Fruit fly (Drosophila melanogaster) whole organism, embryonic: ENCODE results near the gene CG16903.
A peak's percentile ranks its signal among the peaks of the same experiment; 100 is the strongest.

Source experiments
- Ada2b ChIP-seq: fragments of 200-800 bp; sonication (Bioruptor generic); IDR thresholded peaks from 2 replicates; pipeline ENCODE4 v1.3.6; 2022; ENCODE audit warnings: missing biosample characterization, missing genetic modification characterization
- Asciz ChIP-seq: fragments of 200-800 bp; sonication (Bioruptor generic); optimal IDR thresholded peaks from 2 replicates; lab custom pipeline; 2017; ENCODE audit warnings: missing biosample characterization, mild to moderate bottlenecking, missing genetic modification characterization, missing genetic modification reagents
- Awh ChIP-seq: fragments of 200-800 bp; sonication (Bioruptor generic); IDR thresholded peaks from 2 replicates; pipeline ENCODE4, ENCODE4 v1.3.6; 2022; ENCODE audit warnings: missing biosample characterization, missing genetic modification characterization
- CG10959 ChIP-seq: fragments of 200-800 bp; sonication (Bioruptor generic); IDR thresholded peaks from 2 replicates; pipeline ENCODE4 v1.3.6; 2022; ENCODE audit warnings: missing biosample characterization, missing genetic modification characterization
- CG11247 ChIP-seq: fragments of 200-800 bp; sonication (Bioruptor generic); IDR thresholded peaks from 2 replicates; pipeline ENCODE4 v1.3.6; 2022; ENCODE audit warnings: missing biosample characterization, missing genetic modification characterization
- CG13123 ChIP-seq: fragments of 200-800 bp; sonication (Bioruptor generic); optimal IDR thresholded peaks from 2 replicates; lab custom pipeline; 2016; ENCODE audit warnings: missing biosample characterization, missing genetic modification characterization
- CG17385 ChIP-seq: fragments of 200-800 bp; sonication (Bioruptor generic); optimal IDR thresholded peaks from 3 replicates; lab custom pipeline; 2018; ENCODE audit warnings: missing biosample characterization, mild to moderate bottlenecking, missing genetic modification characterization
- CG17829 ChIP-seq: fragments of 200-800 bp; optimal IDR thresholded peaks from 2 replicates; lab custom pipeline; 2019; ENCODE audit warnings: missing biosample characterization, mild to moderate bottlenecking, missing genetic modification characterization, moderate library complexity
- CG18599 ChIP-seq: fragments of 200-800 bp; sonication (Bioruptor generic); optimal IDR thresholded peaks from 3 replicates; lab custom pipeline; 2017; ENCODE audit warnings: missing biosample characterization, missing genetic modification characterization, mild to moderate bottlenecking, moderate library complexity, missing genetic modification reagents
- CG30403 ChIP-seq: fragments of 200-800 bp; sonication (Bioruptor generic); optimal IDR thresholded peaks from 3 replicates; lab custom pipeline; 2016; ENCODE audit warnings: missing biosample characterization, missing genetic modification characterization
- CG3065 ChIP-seq: fragments of 200-800 bp; sonication (Bioruptor generic); optimal IDR thresholded peaks from 2 replicates; lab custom pipeline; 2016; ENCODE audit warnings: missing biosample characterization, missing genetic modification characterization
- CG31441 ChIP-seq: fragments of 200-800 bp; sonication (Bioruptor generic); IDR thresholded peaks from 2 replicates; pipeline ENCODE4 v1.3.6; 2022; ENCODE audit warnings: missing biosample characterization, missing genetic modification characterization
- CG42726 ChIP-seq: fragments of 200-800 bp; sonication (Bioruptor generic); IDR thresholded peaks from 2 replicates; pipeline ENCODE4 v1.3.6; 2022; ENCODE audit warnings: missing biosample characterization, missing genetic modification characterization; ENCODE audit not compliant: partially characterized antibody
- CG4282 ChIP-seq: fragments of 200-800 bp; sonication (Bioruptor generic); optimal IDR thresholded peaks from 2 replicates; lab custom pipeline; 2016; ENCODE audit warnings: missing biosample characterization, missing genetic modification characterization
- CG6854 ChIP-seq: fragments of 200-800 bp; sonication (Bioruptor generic); optimal IDR thresholded peaks from 3 replicates; lab custom pipeline; 2017; ENCODE audit warnings: missing biosample characterization, mild to moderate bottlenecking, missing genetic modification characterization
- CG7271 ChIP-seq: fragments of 200-800 bp; sonication (Bioruptor generic); optimal IDR thresholded peaks from 2 replicates; lab custom pipeline; 2018; ENCODE audit warnings: missing biosample characterization, mild to moderate bottlenecking, missing genetic modification characterization, moderate library complexity
- CG7839 ChIP-seq: fragments of 200-800 bp; sonication (Bioruptor generic); optimal IDR thresholded peaks from 3 replicates; lab custom pipeline; 2018; ENCODE audit warnings: missing biosample characterization, mild to moderate bottlenecking, missing genetic modification characterization, moderate library complexity
- CG8359 ChIP-seq: fragments of 200-800 bp; sonication (Bioruptor generic); optimal IDR thresholded peaks from 2 replicates; lab custom pipeline; 2017; ENCODE audit warnings: missing biosample characterization, mild to moderate bottlenecking, missing genetic modification characterization, borderline replicate concordance
- CHES-1-like ChIP-seq: fragments of 200-800 bp; sonication (Bioruptor generic); optimal IDR thresholded peaks from 2 replicates; lab custom pipeline; 2016; ENCODE audit warnings: missing biosample characterization, missing genetic modification characterization
- D ChIP-seq, 2 experiments: fragments of 200-800 bp in 1 of 2; fragments of >200 bp in 1 of 2; sonication (Bioruptor generic) in 1 of 2; optimal IDR thresholded peaks; 2 replicates in 1 of 2; 3 replicates in 1 of 2; lab custom pipeline; 2017; ENCODE audit warnings: mild to moderate bottlenecking in 1 of 2, missing biosample characterization in 1 of 2, missing genetic modification characterization in 1 of 2, missing genetic modification reagents in 1 of 2
- D19A ChIP-seq: fragments of 200-800 bp; optimal IDR thresholded peaks from 3 replicates; lab custom pipeline; 2019; ENCODE audit warnings: missing biosample characterization, mild to moderate bottlenecking, missing genetic modification characterization, moderate library complexity
- Doc3 ChIP-seq: fragments of 200-800 bp; sonication (Bioruptor generic); IDR thresholded peaks from 3 replicates; pipeline ENCODE4 v1.3.6; 2022; ENCODE audit warnings: missing biosample characterization, missing genetic modification characterization; ENCODE audit not compliant: partially characterized antibody
- Drgx ChIP-seq: fragments of 200-800 bp; sonication (Bioruptor generic); IDR thresholded peaks from 2 replicates; pipeline ENCODE4 v1.3.6; 2022; ENCODE audit warnings: missing biosample characterization, missing genetic modification characterization
- Ets65A ChIP-seq: fragments of 200-800 bp; sonication (Bioruptor generic); peaks from one replicate; lab custom pipeline; 2016; ENCODE audit warnings: missing biosample characterization, missing genetic modification characterization
- Med ChIP-seq: fragments of 200-800 bp; sonication (Bioruptor generic); peaks from one replicate; lab custom pipeline; 2016; ENCODE audit warnings: missing biosample characterization, missing genetic modification characterization, mild to moderate bottlenecking, inconsistent platforms, moderate library complexity
- Mes4 ChIP-seq: fragments of 200-800 bp; sonication (Bioruptor generic); optimal IDR thresholded peaks from 2 replicates; lab custom pipeline; 2016; ENCODE audit warnings: missing biosample characterization, missing genetic modification characterization
- Ptx1 ChIP-seq: fragments of 200-800 bp; sonication (Bioruptor generic); IDR thresholded peaks from 2 replicates; pipeline ENCODE4 v1.3.6; 2022; ENCODE audit warnings: missing biosample characterization, missing genetic modification characterization
- Sin3A ChIP-seq: fragments of >200 bp; optimal IDR thresholded peaks from 2 replicates; lab custom pipeline; 2018
- Sox100B ChIP-seq: fragments of 200-800 bp; sonication (Bioruptor generic); optimal IDR thresholded peaks from 3 replicates; lab custom pipeline; 2018; ENCODE audit warnings: missing biosample characterization, mild to moderate bottlenecking, missing genetic modification characterization
- Usf ChIP-seq: fragments of 200-800 bp; sonication (Bioruptor generic); optimal IDR thresholded peaks from 2 replicates; lab custom pipeline; 2017; ENCODE audit warnings: missing genotype, missing biosample characterization, missing genetic modification characterization
- cad ChIP-seq: fragments of >200 bp; optimal IDR thresholded peaks from 2 replicates; lab custom pipeline; 2017; ENCODE audit warnings: missing biosample characterization, missing genetic modification characterization
- crc ChIP-seq: fragments of 200-800 bp; sonication (Bioruptor generic); optimal IDR thresholded peaks from 2 replicates; lab custom pipeline; 2016; ENCODE audit warnings: missing biosample characterization, missing genetic modification characterization
- croc ChIP-seq: fragments of 200-800 bp; sonication (Bioruptor generic); conservative IDR thresholded peaks from 3 replicates; pipeline ENCODE4 v1.3.6; 2022; ENCODE audit warnings: missing biosample characterization, missing genetic modification characterization
- dpn ChIP-seq, 2 experiments: fragments of 200-800 bp; sonication (Bioruptor generic); optimal IDR thresholded peaks; 3 replicates each; lab custom pipeline; 2016; ENCODE audit warnings: missing biosample characterization in 2 of 2, missing genetic modification characterization in 2 of 2
- fd64A ChIP-seq: fragments of 200-800 bp; sonication (Bioruptor generic); optimal IDR thresholded peaks from 3 replicates; lab custom pipeline; 2018; ENCODE audit warnings: missing biosample characterization, mild to moderate bottlenecking, missing genetic modification characterization
- gfzf ChIP-seq: fragments of 200-800 bp; sonication (Bioruptor generic); optimal IDR thresholded peaks from 2 replicates; lab custom pipeline; 2016; ENCODE audit warnings: missing biosample characterization, mild to moderate bottlenecking, missing genetic modification characterization, moderate library complexity
- gro ChIP-seq: fragments of 200-800 bp; sonication (Bioruptor generic); optimal IDR thresholded peaks from 2 replicates; lab custom pipeline; 2016; ENCODE audit warnings: missing biosample characterization, missing genetic modification characterization
- lab ChIP-seq: fragments of 200-800 bp; sonication (Bioruptor generic); optimal IDR thresholded peaks from 3 replicates; lab custom pipeline; 2017; ENCODE audit warnings: missing biosample characterization, missing genetic modification characterization, mild to moderate bottlenecking, moderate library complexity, missing genetic modification reagents
- lov ChIP-seq, 2 experiments: fragments of 200-800 bp in 1 of 2; fragments of >200 bp in 1 of 2; sonication (Bioruptor generic) in 1 of 2; IDR thresholded peaks in 1 of 2; optimal IDR thresholded peaks in 1 of 2; 2 replicates in 1 of 2; 3 replicates in 1 of 2; pipeline versions ENCODE4 v1.3.6 to Lab custom; 2017 to 2022; ENCODE audit warnings: missing biosample characterization in 1 of 2, missing genetic modification characterization in 1 of 2
- oc ChIP-seq: fragments of 200-800 bp; sonication (Bioruptor generic); optimal IDR thresholded peaks from 2 replicates; lab custom pipeline; 2018; ENCODE audit warnings: missing biosample characterization, mild to moderate bottlenecking, missing genetic modification characterization, moderate library complexity
- odd ChIP-seq: fragments of 200-800 bp; sonication (Bioruptor generic); optimal IDR thresholded peaks from 2 replicates; lab custom pipeline; 2017; ENCODE audit warnings: missing biosample characterization, mild to moderate bottlenecking, missing genetic modification characterization
- org-1 ChIP-seq: fragments of 200-800 bp; sonication (Bioruptor generic); optimal IDR thresholded peaks from 2 replicates; lab custom pipeline; 2017; ENCODE audit warnings: missing biosample characterization, missing genetic modification characterization
- repo ChIP-seq: fragments of 200-800 bp; sonication (Bioruptor generic); optimal IDR thresholded peaks from 2 replicates; lab custom pipeline; 2016; ENCODE audit warnings: missing biosample characterization, missing genetic modification characterization
- sens ChIP-seq: fragments of 200-800 bp; sonication (Bioruptor generic); peaks from one replicate; lab custom pipeline; 2016; ENCODE audit warnings: missing biosample characterization, missing genetic modification characterization
- slbo ChIP-seq: fragments of 200-800 bp; sonication (Bioruptor generic); IDR thresholded peaks from 2 replicates; pipeline ENCODE4 v1.3.6; 2022; ENCODE audit warnings: missing biosample characterization, missing genetic modification characterization
- so ChIP-seq: fragments of 200-800 bp; sonication (Bioruptor generic); IDR thresholded peaks from 3 replicates; pipeline ENCODE4 v1.3.6; 2022; ENCODE audit warnings: missing biosample characterization, missing genetic modification characterization
- ssp ChIP-seq: fragments of 200-800 bp; sonication (Bioruptor generic); IDR thresholded peaks from 2 replicates; pipeline ENCODE4 v1.3.6; 2022; ENCODE audit warnings: missing biosample characterization, missing genetic modification characterization
- tap ChIP-seq: fragments of 200-800 bp; optimal IDR thresholded peaks from 3 replicates; lab custom pipeline; 2019; ENCODE audit warnings: missing biosample characterization, mild to moderate bottlenecking, missing genetic modification characterization, moderate library complexity
- ttk ChIP-seq: fragments of 200-800 bp; sonication (Bioruptor generic); IDR thresholded peaks from 2 replicates; pipeline ENCODE4 v2.1.2; 2022; ENCODE audit warnings: missing biosample characterization, missing genetic modification characterization
- twi ChIP-seq: fragments of 200-800 bp; optimal IDR thresholded peaks from 2 replicates; lab custom pipeline; 2019; ENCODE audit warnings: missing biosample characterization, mild to moderate bottlenecking, missing genetic modification characterization, moderate library complexity
- zfh1 ChIP-seq: fragments of 200-800 bp; sonication (Bioruptor generic); IDR thresholded peaks from 3 replicates; pipeline ENCODE4 v1.3.6; 2022; ENCODE audit warnings: missing biosample characterization, missing genetic modification characterization

Gene CG16903

dm6 chrX:2088798-2089197 lies 8.6 kb upstream of the CG16903 start (continued):
- TF ChIP-seq Mes4 (GFP tag; lab: Kevin White, UChicago) = no peak
- TF ChIP-seq Drgx (GFP tag; lab: Robert Waterston, UW) = peak; percentile 37; the same call in 1 of the 2 replicates
- no peak for TF ChIP-seq CG7839
- no peak for TF ChIP-seq gro
- TF ChIP-seq ssp (GFP tag; lab: Robert Waterston, UW) = no peak
- no peak for TF ChIP-seq CG42726
- TF ChIP-seq D19A = peak; percentile 59
- TF ChIP-seq CG13123 = no peak
- no peak for TF ChIP-seq D (optimal IDR thresholded peaks at IDR 0.05; lab: Kevin White, UChicago)
- no peak for TF ChIP-seq D (GFP tag; optimal IDR thresholded peaks at IDR 0.05; lab: Kevin White, UChicago)
- no peak for TF ChIP-seq Awh
- TF ChIP-seq lov (optimal IDR thresholded peaks at IDR 0.05; lab: Kevin White, UChicago) = no peak
- TF ChIP-seq lov (GFP tag; IDR thresholded peaks at IDR 0.05; lab: Robert Waterston, UW) = no peak
- no peak for TF ChIP-seq CG30403 (GFP tag; lab: Kevin White, UChicago)
- TF ChIP-seq CG10959 = no peak
- TF ChIP-seq Ptx1 (GFP tag; lab: Robert Waterston, UW) = peak; percentile 36; the same call in 1 of the 2 replicates
- TF ChIP-seq oc (tag; lab: Kevin White, UChicago) = no peak
- peak; percentile 40 for TF ChIP-seq lab (GFP tag; lab: Kevin White, UChicago)
- no peak for TF ChIP-seq CG17829 (tag; lab: Kevin White, UChicago)
- no peak for TF ChIP-seq Asciz
- TF ChIP-seq croc (GFP tag; lab: Robert Waterston, UW) = no peak
- TF ChIP-seq CHES-1-like (GFP tag; lab: Kevin White, UChicago) = no peak
- no peak for TF ChIP-seq CG8359 (GFP tag; lab: Kevin White, UChicago)
- TF ChIP-seq CG11247 (GFP tag; lab: Robert Waterston, UW) = 0 out of 2 replicates have a peak, but pooled peaks have one; percentile 28
- peak; percentile 6; the same call in 1 of the 2 replicates for TF ChIP-seq slbo (GFP tag; lab: Robert Waterston, UW)
- no peak for TF ChIP-seq CG31441 (GFP tag; lab: Robert Waterston, UW)
- TF ChIP-seq Ets65A (GFP tag; lab: Kevin White, UChicago) = peak; percentile 78
- TF ChIP-seq dpn (GFP tag; optimal IDR thresholded peaks at IDR 0.05; lab: Kevin White, UChicago) = no peak
- TF ChIP-seq CG3065 (GFP tag; lab: Kevin White, UChicago) = no peak
- no peak for TF ChIP-seq Sox100B (GFP tag; lab: Kevin White, UChicago)
- peak; percentile 8 for TF ChIP-seq sens (GFP tag; lab: Kevin White, UChicago)
- TF ChIP-seq Sin3A = no peak
- TF ChIP-seq so (GFP tag; lab: Robert Waterston, UW) = no peak
- no peak for TF ChIP-seq cad
- TF ChIP-seq Ada2b (GFP tag; lab: Robert Waterston, UW) = 0 out of 2 replicates have a peak, but pooled peaks have one; percentile 5
- no peak for TF ChIP-seq gfzf
- TF ChIP-seq ttk (GFP tag; lab: Robert Waterston, UW) = no peak
- no peak for TF ChIP-seq org-1 (GFP tag; lab: Kevin White, UChicago)
- no peak for TF ChIP-seq repo (GFP tag; lab: Kevin White, UChicago)
- no peak for TF ChIP-seq CG17385
- TF ChIP-seq Med (GFP tag; lab: Kevin White, UChicago) = peak; percentile 78
- no peak for TF ChIP-seq zfh1
- TF ChIP-seq CG6854 (GFP tag; lab: Kevin White, UChicago) = no peak
- TF ChIP-seq fd64A (GFP tag; lab: Kevin White, UChicago) = no peak
- no peak for TF ChIP-seq CG7271
- TF ChIP-seq CG18599 (GFP tag; lab: Kevin White, UChicago) = peak; percentile 26
- TF ChIP-seq tap (tag; lab: Kevin White, UChicago) = no peak
- TF ChIP-seq crc = no peak
- no peak for TF ChIP-seq odd
- TF ChIP-seq Usf (GFP tag; lab: Kevin White, UChicago) = no peak
- no peak for TF ChIP-seq CG4282 (GFP tag; lab: Kevin White, UChicago)
- no peak for TF ChIP-seq Doc3
- TF ChIP-seq twi (tag; lab: Kevin White, UChicago) = no peak
